Fruit fly (Drosophila melanogaster) whole organism, embryonic: ENCODE measurements around the gene CG32855.

Experiments
- Atf3 ChIP-seq: fragments of 200-800 bp; sonication (Bioruptor generic); optimal IDR thresholded peaks from 3 replicates; lab custom pipeline; 2016; ENCODE audit warnings: missing biosample characterization, missing genetic modification characterization
- CG12391 ChIP-seq: fragments of 200-800 bp; sonication (Bioruptor generic); optimal IDR thresholded peaks from 3 replicates; lab custom pipeline; 2018; ENCODE audit warnings: missing biosample characterization, mild to moderate bottlenecking, missing genetic modification characterization, moderate library complexity
- CG1529 ChIP-seq: fragments of 200-800 bp; sonication (Bioruptor generic); optimal IDR thresholded peaks from 3 replicates; lab custom pipeline; 2018; ENCODE audit warnings: missing biosample characterization, missing genetic modification characterization
- CG2129 ChIP-seq: fragments of 200-800 bp; sonication (Bioruptor generic); IDR thresholded peaks from 2 replicates; pipeline ENCODE4 v1.3.6; 2022; ENCODE audit warnings: missing biosample characterization, missing genetic modification characterization; ENCODE audit not compliant: partially characterized antibody
- CG33557 ChIP-seq: fragments of 200-800 bp; sonication (Bioruptor generic); optimal IDR thresholded peaks from 2 replicates; lab custom pipeline; 2019; ENCODE audit warnings: missing biosample characterization, mild to moderate bottlenecking, missing genetic modification characterization, moderate library complexity
- CG3407 ChIP-seq: fragments of 200-800 bp; sonication (Bioruptor generic); optimal IDR thresholded peaks from 2 replicates; lab custom pipeline; 2018; ENCODE audit warnings: missing biosample characterization, mild to moderate bottlenecking, missing genetic modification characterization
- CG3847 ChIP-seq: fragments of 200-800 bp; sonication (Bioruptor generic); IDR thresholded peaks from 2 replicates; pipeline ENCODE4 v1.3.6; 2022; ENCODE audit warnings: missing biosample characterization, missing genetic modification characterization
- CG4820 ChIP-seq: fragments of 200-800 bp; sonication (Bioruptor generic); optimal IDR thresholded peaks from 3 replicates; lab custom pipeline; 2016; ENCODE audit warnings: missing biosample characterization, missing genetic modification characterization
- CG6272 ChIP-seq: fragments of 200-800 bp; sonication (Bioruptor generic); IDR thresholded peaks from 2 replicates; pipeline ENCODE4 v1.3.6; 2022; ENCODE audit warnings: missing biosample characterization, missing genetic modification characterization
- CG7372 ChIP-seq: fragments of 200-800 bp; sonication (Bioruptor generic); IDR thresholded peaks from 2 replicates; pipeline ENCODE4 v1.3.6; 2022; ENCODE audit warnings: missing biosample characterization, missing genetic modification characterization
- CG8281 ChIP-seq: fragments of 200-800 bp; sonication (Bioruptor generic); optimal IDR thresholded peaks from 2 replicates; lab custom pipeline; 2018; ENCODE audit warnings: missing biosample characterization, mild to moderate bottlenecking, missing genetic modification characterization, moderate library complexity
- Camta ChIP-seq: fragments of 200-800 bp; sonication (Bioruptor generic); optimal IDR thresholded peaks from 2 replicates; lab custom pipeline; 2016; ENCODE audit warnings: missing biosample characterization, missing genetic modification characterization
- Dip2 ChIP-seq: fragments of 200-800 bp; sonication (Bioruptor generic); IDR thresholded peaks from 2 replicates; pipeline ENCODE4 v1.3.6; 2022; ENCODE audit warnings: missing biosample characterization, missing genetic modification characterization
- Dip3 ChIP-seq: fragments of 200-800 bp; sonication (Bioruptor generic); optimal IDR thresholded peaks from 3 replicates; lab custom pipeline; 2016; ENCODE audit warnings: missing biosample characterization, missing genetic modification characterization
- E2f2 ChIP-seq: fragments of 200-800 bp; sonication (Bioruptor generic); IDR thresholded peaks from 2 replicates; pipeline ENCODE4 v1.3.6; 2022; ENCODE audit warnings: missing biosample characterization, missing genetic modification characterization
- Gug ChIP-seq: fragments of 200-800 bp; sonication (Bioruptor generic); IDR thresholded peaks from 4 replicates; pipeline ENCODE4 v1.3.6; 2022; ENCODE audit warnings: missing biosample characterization, missing genetic modification characterization
- H15 ChIP-seq: fragments of 200-800 bp; sonication (Bioruptor generic); IDR thresholded peaks from 3 replicates; pipeline ENCODE4 v1.3.6; 2022; ENCODE audit warnings: missing biosample characterization, missing genetic modification characterization
- Hmr ChIP-seq: fragments of 200-800 bp; sonication (Bioruptor generic); optimal IDR thresholded peaks from 3 replicates; lab custom pipeline; 2017; ENCODE audit warnings: mild to moderate bottlenecking, missing biosample characterization, missing genetic modification reagents, missing genetic modification characterization
- Hr3 ChIP-seq: fragments of 200-800 bp; sonication (Bioruptor generic); optimal IDR thresholded peaks from 3 replicates; lab custom pipeline; 2016; ENCODE audit warnings: missing biosample characterization, missing genetic modification characterization
- Jarid2 ChIP-seq: fragments of 200-800 bp; sonication (Bioruptor generic); optimal IDR thresholded peaks from 3 replicates; lab custom pipeline; 2017; ENCODE audit warnings: mild to moderate bottlenecking, missing biosample characterization, missing genetic modification reagents, missing genetic modification characterization
- Max ChIP-seq: fragments of 200-800 bp; sonication (Bioruptor generic); optimal IDR thresholded peaks from 2 replicates; lab custom pipeline; 2016; ENCODE audit warnings: missing biosample characterization, mild to moderate bottlenecking, missing genetic modification characterization
- Meics ChIP-seq: fragments of 200-800 bp; sonication (Bioruptor generic); optimal IDR thresholded peaks from 2 replicates; lab custom pipeline; 2017; ENCODE audit warnings: missing biosample characterization, mild to moderate bottlenecking, missing genetic modification characterization
- Mrtf ChIP-seq: fragments of 200-800 bp; sonication (Bioruptor generic); IDR thresholded peaks from 3 replicates; pipeline ENCODE4 v1.3.6; 2022; ENCODE audit warnings: missing biosample characterization, missing genetic modification characterization
- NK7.1 ChIP-seq: fragments of 200-800 bp; sonication (Bioruptor generic); optimal IDR thresholded peaks from 3 replicates; lab custom pipeline; 2016; ENCODE audit warnings: missing biosample characterization, missing genetic modification characterization
- NfI ChIP-seq: fragments of 200-800 bp; sonication (Bioruptor generic); optimal IDR thresholded peaks from 3 replicates; lab custom pipeline; 2018; ENCODE audit warnings: missing biosample characterization, mild to moderate bottlenecking, missing genetic modification characterization, moderate library complexity
- Opbp ChIP-seq: fragments of 200-800 bp; sonication (Bioruptor generic); IDR thresholded peaks from 3 replicates; pipeline ENCODE4 v1.3.6; 2022; ENCODE audit warnings: missing biosample characterization, missing genetic modification characterization; ENCODE audit not compliant: partially characterized antibody
- Pdp1 ChIP-seq, 2 experiments: fragments of 200-800 bp; sonication (Bioruptor generic); optimal IDR thresholded peaks; 3 replicates each; lab custom pipeline; 2016; ENCODE audit warnings: missing biosample characterization in 2 of 2, missing genetic modification characterization in 2 of 2, mild to moderate bottlenecking in 1 of 2, moderate library complexity in 1 of 2
- Poxn ChIP-seq: fragments of 200-800 bp; sonication (Bioruptor generic); IDR thresholded peaks from 2 replicates; pipeline ENCODE4 v1.3.6; 2022; ENCODE audit warnings: missing biosample characterization, missing genetic modification characterization
- Rfx ChIP-seq: fragments of 200-800 bp; sonication (Bioruptor generic); IDR thresholded peaks from 2 replicates; pipeline ENCODE4 v1.3.6; 2022; ENCODE audit warnings: missing biosample characterization, missing genetic modification characterization
- Usf ChIP-seq: fragments of 200-800 bp; sonication (Bioruptor generic); optimal IDR thresholded peaks from 2 replicates; lab custom pipeline; 2017; ENCODE audit warnings: missing genotype, missing biosample characterization, missing genetic modification characterization
- ab ChIP-seq: fragments of 200-800 bp; sonication (Bioruptor generic); optimal IDR thresholded peaks from 2 replicates; lab custom pipeline; 2016; ENCODE audit warnings: missing biosample characterization, missing genetic modification characterization
- ase ChIP-seq: fragments of 200-800 bp; sonication (Bioruptor generic); IDR thresholded peaks from 3 replicates; pipeline ENCODE4 v1.3.6; 2022; ENCODE audit warnings: missing biosample characterization, missing genetic modification characterization
- bsh ChIP-seq, 2 experiments: fragments of 200-800 bp; sonication (Bioruptor generic); optimal IDR thresholded peaks; 2 replicates each; lab custom pipeline; 2017 to 2018; ENCODE audit warnings: mild to moderate bottlenecking in 2 of 2, missing biosample characterization in 2 of 2, missing genetic modification characterization in 2 of 2, moderate library complexity in 1 of 2
- fd3F ChIP-seq: fragments of 200-800 bp; sonication (Bioruptor generic); optimal IDR thresholded peaks from 2 replicates; lab custom pipeline; 2018; ENCODE audit warnings: missing biosample characterization, mild to moderate bottlenecking, missing genetic modification characterization, moderate library complexity
- fd64A ChIP-seq: fragments of 200-800 bp; sonication (Bioruptor generic); optimal IDR thresholded peaks from 3 replicates; lab custom pipeline; 2018; ENCODE audit warnings: missing biosample characterization, mild to moderate bottlenecking, missing genetic modification characterization
- fd96Cb ChIP-seq: fragments of 200-800 bp; sonication (Bioruptor generic); optimal IDR thresholded peaks from 2 replicates; lab custom pipeline; 2018; ENCODE audit warnings: missing biosample characterization, mild to moderate bottlenecking, missing genetic modification characterization, moderate library complexity
- gt ChIP-seq: fragments of 200-800 bp; sonication (Bioruptor generic); IDR thresholded peaks from 2 replicates; pipeline ENCODE4 v1.3.6; 2022; ENCODE audit warnings: missing biosample characterization, missing genetic modification characterization
- her ChIP-seq: fragments of 200-800 bp; sonication (Bioruptor generic); optimal IDR thresholded peaks from 2 replicates; lab custom pipeline; 2016; ENCODE audit warnings: missing biosample characterization, missing genetic modification characterization
- hth ChIP-seq: fragments of >200 bp; optimal IDR thresholded peaks from 2 replicates; lab custom pipeline; 2017; ENCODE audit warnings: inconsistent platforms
- insv ChIP-seq, 2 experiments: fragments of 200-800 bp; sonication (Bioruptor generic); optimal IDR thresholded peaks; 3 replicates each; lab custom pipeline; 2016 to 2018; ENCODE audit warnings: missing biosample characterization in 2 of 2, missing genetic modification characterization in 2 of 2
- ken ChIP-seq: fragments of 200-800 bp; sonication (Bioruptor generic); IDR thresholded peaks from 3 replicates; pipeline ENCODE4 v1.3.6; 2022; ENCODE audit warnings: missing biosample characterization, missing genetic modification characterization
- pb ChIP-seq: fragments of 200-800 bp; sonication (Bioruptor generic); optimal IDR thresholded peaks from 3 replicates; lab custom pipeline; 2016; ENCODE audit warnings: missing biosample characterization, missing genetic modification characterization
- pum ChIP-seq: fragments of 200-800 bp; sonication (Bioruptor generic); optimal IDR thresholded peaks from 2 replicates; lab custom pipeline; 2016; ENCODE audit warnings: missing biosample characterization, missing genetic modification characterization
- pzg ChIP-seq: fragments of 200-800 bp; sonication (Bioruptor generic); optimal IDR thresholded peaks from 3 replicates; lab custom pipeline; 2018; ENCODE audit warnings: missing biosample characterization, mild to moderate bottlenecking, missing genetic modification characterization, moderate library complexity
- scrt ChIP-seq: fragments of 200-800 bp; sonication (Bioruptor generic); optimal IDR thresholded peaks from 2 replicates; lab custom pipeline; 2018; ENCODE audit warnings: missing biosample characterization, mild to moderate bottlenecking, missing genetic modification characterization, moderate library complexity
- shn ChIP-seq: fragments of 200-800 bp; sonication (Bioruptor generic); optimal IDR thresholded peaks from 3 replicates; lab custom pipeline; 2016; ENCODE audit warnings: missing biosample characterization, missing genetic modification characterization
- slp2 ChIP-seq: fragments of 200-800 bp; sonication (Bioruptor generic); optimal IDR thresholded peaks from 2 replicates; lab custom pipeline; 2016; ENCODE audit warnings: missing biosample characterization, missing genetic modification characterization
- sob ChIP-seq: fragments of 200-800 bp; sonication (Bioruptor generic); IDR thresholded peaks from 2 replicates; pipeline ENCODE4 v1.3.6; 2022; ENCODE audit warnings: missing biosample characterization, missing genetic modification characterization
- sqz ChIP-seq: fragments of 200-800 bp; sonication (Bioruptor generic); optimal IDR thresholded peaks from 3 replicates; lab custom pipeline; 2018; ENCODE audit warnings: missing biosample characterization, mild to moderate bottlenecking, missing genetic modification characterization
- tx ChIP-seq: fragments of 200-800 bp; sonication (Bioruptor generic); optimal IDR thresholded peaks from 2 replicates; lab custom pipeline; 2016; ENCODE audit warnings: missing biosample characterization, missing genetic modification characterization
- zen2 ChIP-seq: fragments of 200-800 bp; sonication (Bioruptor generic); IDR thresholded peaks from 3 replicates; pipeline ENCODE4 v1.3.6; 2022; ENCODE audit warnings: missing biosample characterization, missing genetic modification characterization; ENCODE audit not compliant: partially characterized antibody

Gene CG32855

DNA sequence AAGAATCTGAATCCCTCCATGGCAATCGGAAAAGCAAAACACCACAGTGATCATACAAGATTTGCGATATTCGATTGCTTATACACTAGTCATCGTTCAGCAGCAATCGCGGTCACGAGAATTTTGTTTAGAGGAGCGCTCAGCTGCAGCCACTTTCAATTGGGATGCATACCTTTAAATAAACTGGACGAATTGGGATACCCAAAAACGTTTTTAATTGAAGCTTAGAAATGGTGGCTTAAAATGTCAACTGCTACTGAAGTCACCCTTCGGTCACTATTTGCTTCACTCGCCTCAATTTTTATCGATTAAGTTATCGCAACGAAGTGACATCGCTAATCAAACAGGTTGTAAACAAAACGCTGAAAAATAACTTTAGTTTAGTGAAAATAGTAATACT lies 31.4 kb downstream of the CG32855 start, which contains the start of the genes IKKbeta and CG5013 (continued):
- TF ChIP-seq Pdp1 (GFP tag; optimal IDR thresholded peaks at IDR 0.05; lab: Kevin White, UChicago) (peak; percentile 47 to 71), ab (GFP tag; lab: Kevin White, UChicago) (no peak), Max (GFP tag; lab: Kevin White, UChicago) (peak; percentile 57), Mrtf (GFP tag; lab: Robert Waterston, UW) (no peak), sqz (GFP tag; lab: Kevin White, UChicago) (no peak), slp2 (GFP tag; lab: Kevin White, UChicago) (peak; percentile 7), CG7372 (0 out of 2 replicates have a peak, but pooled peaks have one; percentile 35), insv (GFP tag; optimal IDR thresholded peaks at IDR 0.05; lab: Kevin White, UChicago) (peak in 1 of 2 experiments; percentile 28), CG4820 (GFP tag; lab: Kevin White, UChicago) (peak; percentile 39), Hr3 (GFP tag; lab: Kevin White, UChicago) (peak; percentile 6), H15 (GFP tag; lab: Robert Waterston, UW) (peak; percentile 39; the same call in 1 of the 3 replicates), Dip2 (GFP tag; lab: Robert Waterston, UW) (no peak), ase (GFP tag; lab: Robert Waterston, UW) (0 out of 3 replicates have a peak, but pooled peaks have one; percentile 22), shn (GFP tag; lab: Kevin White, UChicago) (peak; percentile 76), sob (GFP tag; lab: Robert Waterston, UW) (peak; percentile 70), Gug (GFP tag; lab: Robert Waterston, UW) (no peak; the same call in 2 of the 4 replicates), CG6272 (GFP tag; lab: Robert Waterston, UW) (no peak), NK7.1 (GFP tag; lab: Kevin White, UChicago) (peak; percentile 8), fd3F (no peak), Opbp (GFP tag; lab: Robert Waterston, UW) (peak; percentile 72; the same call in 2 of the 3 replicates), zen2 (GFP tag; lab: Robert Waterston, UW) (peak; percentile 61; the same call in 1 of the 3 replicates), pb (peak; percentile 52), hth (no peak), Usf (no peak), CG1529 (GFP tag; lab: Kevin White, UChicago) (no peak), Atf3 (GFP tag; lab: Kevin White, UChicago) (no peak), Hmr (GFP tag; lab: Kevin White, UChicago) (peak; percentile 26), Camta (GFP tag; lab: Kevin White, UChicago) (peak; percentile 67), ken (GFP tag; lab: Robert Waterston, UW) (peak; percentile 52; the same call in 1 of the 3 replicates), scrt (peak; percentile 73), CG3407 (GFP tag; lab: Kevin White, UChicago) (no peak), Dip3 (GFP tag; lab: Kevin White, UChicago) (peak; percentile 58), E2f2 (GFP tag; lab: Robert Waterston, UW) (peak; percentile 30; the same call in 1 of the 2 replicates), gt (no peak), fd96Cb (tag; lab: Kevin White, UChicago) (no peak), her (peak; percentile 43), Jarid2 (GFP tag; lab: Kevin White, UChicago) (no peak), CG3847 (GFP tag; lab: Robert Waterston, UW) (peak; percentile 45; the same call in 1 of the 2 replicates), Meics (peak; percentile 17), Rfx (GFP tag; lab: Robert Waterston, UW) (peak; percentile 63; the same call in 1 of the 2 replicates), CG33557 (GFP tag; lab: Kevin White, UChicago) (peak; percentile 38), CG8281 (tag; lab: Kevin White, UChicago) (no peak), pum (GFP tag; lab: Kevin White, UChicago) (peak; percentile 29), CG12391 (tag; lab: Kevin White, UChicago) (peak; percentile 48), NfI (GFP tag; lab: Kevin White, UChicago) (peak; percentile 8), fd64A (GFP tag; lab: Kevin White, UChicago) (no peak), bsh (GFP tag; optimal IDR thresholded peaks at IDR 0.05; lab: Kevin White, UChicago) (peak in 1 of 2 experiments; percentile 11), tx (peak; percentile 63), CG2129 (GFP tag; lab: Robert Waterston, UW) (peak; percentile 57), Poxn (GFP tag; lab: Robert Waterston, UW) (no peak), pzg (GFP tag; lab: Kevin White, UChicago) (peak; percentile 68)
